Worm (Caenorhabditis elegans) whole organism, L2 larva: ENCODE measurements around the gene gnrr-2.

Experiments
- R02D3.7 ChIP-seq: fragments of 150-350 bp; optimal IDR thresholded peaks from 2 replicates; lab custom pipeline; 2014; ENCODE audit warnings: missing biosample characterization, missing genetic modification characterization
- blmp-1 ChIP-seq: sonication (generic microtip); optimal IDR thresholded peaks from 2 replicates; lab custom pipeline; 2017; ENCODE audit warnings: missing genetic modification characterization, mild to moderate bottlenecking, missing compliant biosample characterization, antibody characterized with exemption, moderate library complexity; ENCODE audit not compliant: insufficient read depth
- dmd-4 ChIP-seq: sonication (generic microtip); optimal IDR thresholded peaks from 2 replicates; lab custom pipeline; 2017; ENCODE audit warnings: missing biosample characterization, missing genetic modification characterization
- mab-5 ChIP-seq: fragments of 150-350 bp; optimal IDR thresholded peaks from 2 replicates; lab custom pipeline; 2014; ENCODE audit warnings: missing biosample characterization, missing genetic modification characterization
- mdl-1 ChIP-seq, 2 experiments: fragments of 150-350 bp in 1 of 2; sonication (generic microtip) in 1 of 2; optimal IDR thresholded peaks; 2 replicates each; lab custom pipeline; 2017; ENCODE audit warnings: missing biosample characterization in 2 of 2, missing genetic modification characterization in 2 of 2
- nhr-11 ChIP-seq: fragments of 150-350 bp; optimal IDR thresholded peaks from 2 replicates; lab custom pipeline; 2014; ENCODE audit warnings: missing biosample characterization, missing genetic modification characterization
- nhr-237 ChIP-seq: fragments of 150-350 bp; optimal IDR thresholded peaks from 2 replicates; lab custom pipeline; 2014; ENCODE audit warnings: missing biosample characterization, missing genetic modification characterization
- sma-3 ChIP-seq: sonication (generic microtip); optimal IDR thresholded peaks from 2 replicates; lab custom pipeline; 2016; ENCODE audit warnings: missing genetic modification reagents, missing genetic modification characterization, missing compliant biosample characterization
- snpc-4 ChIP-seq: fragments of 150-350 bp; optimal IDR thresholded peaks from 2 replicates; lab custom pipeline; 2014; ENCODE audit warnings: missing biosample characterization, missing genetic modification characterization
- unc-39 ChIP-seq: fragments of 150-350 bp; optimal IDR thresholded peaks from 2 replicates; lab custom pipeline; 2014; ENCODE audit warnings: missing biosample characterization, missing genetic modification characterization
- unc-62 ChIP-seq: fragments of 150-350 bp; optimal IDR thresholded peaks from 2 replicates; lab custom pipeline; 2014; ENCODE audit warnings: missing biosample characterization, missing genetic modification reagents, missing genetic modification characterization
- zag-1 ChIP-seq: fragments of 150-350 bp; optimal IDR thresholded peaks from 2 replicates; lab custom pipeline; 2014; ENCODE audit warnings: missing biosample characterization, missing genetic modification characterization
- ztf-1 ChIP-seq: fragments of 200-800 bp; sonication (Bioruptor generic); conservative IDR thresholded peaks from 2 replicates; pipeline ENCODE4 v1.3.6; 2022; ENCODE audit warnings: missing genetic modification characterization, missing compliant biosample characterization
- ztf-11 ChIP-seq: sonication (generic microtip); optimal IDR thresholded peaks from 2 replicates; lab custom pipeline; 2017; ENCODE audit warnings: missing biosample characterization, missing genetic modification characterization

- TF ChIP-seq snpc-4 (no peak), sma-3 (GFP tag; lab: Kevin White, UChicago) (no peak), unc-39 (tag; lab: Kevin White, UChicago) (no peak), nhr-237 (tag; lab: Kevin White, UChicago) (no peak), zag-1 (tag; lab: Kevin White, UChicago) (no peak), mab-5 (no peak), ztf-1 (no peak), ztf-11 (no peak), R02D3.7 (tag; lab: Kevin White, UChicago) (no peak), nhr-11 (tag; lab: Kevin White, UChicago) (no peak), dmd-4 (tag; lab: Kevin White, UChicago) (no peak), unc-62 (GFP tag; lab: Kevin White, UChicago) (no peak), blmp-1 (tag; lab: Kevin White, UChicago) (no peak), mdl-1 (tag; optimal IDR thresholded peaks at IDR 0.05; lab: Kevin White, UChicago) (no peak)
These were observed 12.7 kb upstream of the gnrr-2 start for ce11 chrV:14396123-14396669.
